Worm (Caenorhabditis elegans) whole organism, L4 larva: ENCODE data around the gene R13A5.15.

Experiments
- D1046.2 ChIP-seq: fragments of 200-800 bp; sonication (Bioruptor generic); IDR thresholded peaks from 2 replicates; pipeline ENCODE4 v1.3.6; 2022; ENCODE audit warnings: missing genetic modification characterization, missing compliant biosample characterization
- fkh-10 ChIP-seq: fragments of 150-350 bp; optimal IDR thresholded peaks from 2 replicates; lab custom pipeline; 2014; ENCODE audit warnings: missing biosample characterization, missing genetic modification reagents, missing genetic modification characterization
- jun-1 ChIP-seq: fragments of 150-350 bp; optimal IDR thresholded peaks from 2 replicates; lab custom pipeline; 2014; ENCODE audit warnings: missing biosample characterization, missing genetic modification reagents, missing genetic modification characterization
- mdl-1 ChIP-seq, 2 experiments: fragments of 150-350 bp in 1 of 2; sonication (generic microtip) in 1 of 2; optimal IDR thresholded peaks; 2 replicates each; lab custom pipeline; 2014 to 2017; ENCODE audit warnings: missing biosample characterization in 2 of 2, missing genetic modification characterization in 2 of 2
- nhr-6 ChIP-seq: fragments of 150-350 bp; optimal IDR thresholded peaks from 2 replicates; lab custom pipeline; 2014; ENCODE audit warnings: missing biosample characterization, missing genetic modification characterization
- nhr-77 ChIP-seq: fragments of 150-350 bp; optimal IDR thresholded peaks from 2 replicates; lab custom pipeline; 2014; ENCODE audit warnings: missing biosample characterization, missing genetic modification characterization
- pqm-1 ChIP-seq: sonication (generic microtip); optimal IDR thresholded peaks from 2 replicates; lab custom pipeline; 2017; ENCODE audit warnings: missing biosample characterization, missing genetic modification characterization
- saeg-2 ChIP-seq: fragments of 200-800 bp; sonication (Bioruptor generic); IDR thresholded peaks from 2 replicates; pipeline ENCODE4 v1.3.6; 2022; ENCODE audit warnings: missing genetic modification reagents, missing genetic modification characterization, missing compliant biosample characterization
- sdz-12 ChIP-seq: fragments of 200-800 bp; sonication (Bioruptor generic); optimal IDR thresholded peaks from 2 replicates; lab custom pipeline; 2018; ENCODE audit warnings: mild to moderate bottlenecking, missing genetic modification characterization, missing compliant biosample characterization
- skn-1 ChIP-seq: fragments of 150-350 bp; optimal IDR thresholded peaks from 2 replicates; lab custom pipeline; 2014; ENCODE audit warnings: missing biosample characterization, missing genetic modification characterization
- unc-39 ChIP-seq: sonication (generic microtip); optimal IDR thresholded peaks from 2 replicates; lab custom pipeline; 2017; ENCODE audit warnings: missing biosample characterization, missing genetic modification characterization

ce11 chrIII:7614530-7614929 lies 26.4 kb upstream of the R13A5.15 start, which contains the start of gene T04A6.2:
- TF ChIP-seq D1046.2 (GFP tag; lab: Robert Waterston, UW) (no peak), saeg-2 (GFP tag; lab: Robert Waterston, UW) (no peak), nhr-77 (tag; lab: Kevin White, UChicago) (no peak), jun-1 (no peak), skn-1 (no peak), sdz-12 (no peak), mdl-1 (tag; optimal IDR thresholded peaks at IDR 0.05; lab: Kevin White, UChicago) (no peak), pqm-1 (no peak), nhr-6 (tag; lab: Kevin White, UChicago) (no peak), fkh-10 (GFP tag; lab: Kevin White, UChicago) (no peak), unc-39 (tag; lab: Kevin White, UChicago) (no peak)
